Worm (Caenorhabditis elegans): ENCODE results near the gene Y46B2A.4.

Y46B2A.4 gene

ce11 chrII:868240-868864, 6.7 kb downstream of the Y46B2A.4 start, which contains the start of gene fbxc-51:
Gene fbxc-51 (plus strand): TSS chrII:868814.
- TF ChIP-seq scrt-1 (GFP tag; IDR thresholded peaks at IDR 0.05) (no peak), ama-1 (optimal IDR thresholded peaks at IDR 0.05) (no peak), sea-1 (GFP tag; conservative IDR thresholded peaks at IDR 0.05) (no peak), ceh-13 (GFP tag; optimal IDR thresholded peaks at IDR 0.05) (no peak), hnd-1 (tag; optimal IDR thresholded peaks at IDR 0.05) (no peak), B0310.2 (tag; optimal IDR thresholded peaks at IDR 0.05) (no peak), flt-1 (GFP tag; IDR thresholded peaks at IDR 0.05) (no peak), tbx-11 (GFP tag; IDR thresholded peaks at IDR 0.05) (no peak), tbx-37 (GFP tag; conservative IDR thresholded peaks at IDR 0.05) (no peak), hmg-4 (GFP tag; optimal IDR thresholded peaks at IDR 0.05) (no peak), ets-7 (tag; optimal IDR thresholded peaks at IDR 0.05) (no peak), aly-1 (tag; optimal IDR thresholded peaks at IDR 0.05) (no peak), F13C5.2 (tag; optimal IDR thresholded peaks at IDR 0.05) (no peak)

ce11 chrII:869316-869715, 7.7 kb downstream of the Y46B2A.4 start:
- TF ChIP-seq ceh-36 (tag; optimal IDR thresholded peaks at IDR 0.05) (no peak), ets-7 (tag; optimal IDR thresholded peaks at IDR 0.05) (no peak), ceh-13 (GFP tag; optimal IDR thresholded peaks at IDR 0.05) (no peak), aly-1 (tag; optimal IDR thresholded peaks at IDR 0.05) (no peak), tbx-11 (GFP tag; IDR thresholded peaks at IDR 0.05) (no peak), tra-4 (tag; optimal IDR thresholded peaks at IDR 0.05) (no peak), B0310.2 (tag; optimal IDR thresholded peaks at IDR 0.05) (no peak), hnd-1 (tag; optimal IDR thresholded peaks at IDR 0.05) (no peak), pes-1 (GFP tag; IDR thresholded peaks at IDR 0.05) (no peak), hmg-4 (GFP tag; optimal IDR thresholded peaks at IDR 0.05) (no peak), F13C5.2 (tag; optimal IDR thresholded peaks at IDR 0.05) (no peak), sea-1 (GFP tag; conservative IDR thresholded peaks at IDR 0.05) (no peak), flt-1 (GFP tag; IDR thresholded peaks at IDR 0.05) (no peak), ama-1 (optimal IDR thresholded peaks at IDR 0.05) (no peak), hmbx-1 (tag; optimal IDR thresholded peaks at IDR 0.05) (no peak), scrt-1 (GFP tag; IDR thresholded peaks at IDR 0.05) (no peak), tbx-37 (GFP tag; conservative IDR thresholded peaks at IDR 0.05) (no peak)

- TF ChIP-seq pes-1 (GFP tag; IDR thresholded peaks at IDR 0.05) (peak; percentile 61), sea-1 (GFP tag; conservative IDR thresholded peaks at IDR 0.05) (no peak), tbx-11 (GFP tag; IDR thresholded peaks at IDR 0.05) (no peak), aly-1 (tag; optimal IDR thresholded peaks at IDR 0.05) (no peak), scrt-1 (GFP tag; IDR thresholded peaks at IDR 0.05) (no peak), F13C5.2 (tag; optimal IDR thresholded peaks at IDR 0.05) (no peak)
Measured at ce11 chrII:872993-873787, 11.5 kb downstream of the Y46B2A.4 start, which contains the start of gene alg-2. Gene alg-2 (plus strand): TSS chrII:873212.

ce11 chrII:875739-876138, 14.1 kb downstream of the Y46B2A.4 start:
- TF ChIP-seq ama-1 (optimal IDR thresholded peaks at IDR 0.05) (no peak), ets-7 (tag; optimal IDR thresholded peaks at IDR 0.05) (no peak), tbx-37 (GFP tag; conservative IDR thresholded peaks at IDR 0.05) (no peak), hmbx-1 (tag; optimal IDR thresholded peaks at IDR 0.05) (no peak), flt-1 (GFP tag; IDR thresholded peaks at IDR 0.05) (no peak)

ce11 chrII:880666-881226, 19.1 kb downstream of the Y46B2A.4 start:
- TF ChIP-seq B0310.2 (tag; optimal IDR thresholded peaks at IDR 0.05) (no peak), tra-4 (tag; optimal IDR thresholded peaks at IDR 0.05) (no peak), hnd-1 (tag; optimal IDR thresholded peaks at IDR 0.05) (no peak), ets-7 (tag; optimal IDR thresholded peaks at IDR 0.05) (no peak), flt-1 (GFP tag; IDR thresholded peaks at IDR 0.05) (no peak), pes-1 (GFP tag; IDR thresholded peaks at IDR 0.05) (no peak), aly-1 (tag; optimal IDR thresholded peaks at IDR 0.05) (no peak), sea-1 (GFP tag; conservative IDR thresholded peaks at IDR 0.05) (no peak), ama-1 (optimal IDR thresholded peaks at IDR 0.05) (no peak), tbx-11 (GFP tag; IDR thresholded peaks at IDR 0.05) (no peak), ceh-36 (tag; optimal IDR thresholded peaks at IDR 0.05) (no peak), F13C5.2 (tag; optimal IDR thresholded peaks at IDR 0.05) (no peak), scrt-1 (GFP tag; IDR thresholded peaks at IDR 0.05) (no peak), tbx-37 (GFP tag; conservative IDR thresholded peaks at IDR 0.05) (no peak), hmg-4 (GFP tag; optimal IDR thresholded peaks at IDR 0.05) (no peak), hmbx-1 (tag; optimal IDR thresholded peaks at IDR 0.05) (no peak), ceh-13 (GFP tag; optimal IDR thresholded peaks at IDR 0.05) (no peak)

- no peak for TF ChIP-seq hmg-4 (GFP tag; optimal IDR thresholded peaks at IDR 0.05)
- TF ChIP-seq hnd-1 (tag; optimal IDR thresholded peaks at IDR 0.05), result no peak
- no peak for TF ChIP-seq flt-1 (GFP tag; IDR thresholded peaks at IDR 0.05)
- TF ChIP-seq tbx-37 (GFP tag; conservative IDR thresholded peaks at IDR 0.05), result no peak
Measured at ce11 chrII:884204-884603, 22.5 kb downstream of the Y46B2A.4 start.

- TF ChIP-seq B0310.2 (tag; optimal IDR thresholded peaks at IDR 0.05), result no peak
- TF ChIP-seq tra-4 (tag; optimal IDR thresholded peaks at IDR 0.05), result no peak
- no peak for TF ChIP-seq tbx-11 (GFP tag; IDR thresholded peaks at IDR 0.05)
- no peak for TF ChIP-seq pes-1 (GFP tag; IDR thresholded peaks at IDR 0.05)
- no peak for TF ChIP-seq tbx-37 (GFP tag; conservative IDR thresholded peaks at IDR 0.05)
- TF ChIP-seq sea-1 (GFP tag; conservative IDR thresholded peaks at IDR 0.05), result no peak
Measured at ce11 chrII:888024-888423, 26.4 kb downstream of the Y46B2A.4 start, which contains the start of gene T07D3.4. Gene T07D3.4 (plus strand): TSS chrII:888309.

Data from whole organism, early embryonic.